Fruit fly (Drosophila melanogaster): ENCODE data around the gene CG11601.

Gene CG11601

dm6 chr2L:298285-298644, 15.2 kb upstream of the CG11601 start (continued):
- no peak for TF ChIP-seq CG14050 (GFP tag; IDR thresholded peaks at IDR 0.05)
- peak; percentile 18; the same call in 1 of the 2 replicates for TF ChIP-seq rib (GFP tag; IDR thresholded peaks at IDR 0.05)
- no peak for TF ChIP-seq Opbp (GFP tag; IDR thresholded peaks at IDR 0.05; ENCODE audit: partially characterized antibody)

dm6 chr2L:297480-298284, 14.6 kb upstream of the CG11601 start, which contains the start of gene Pi3K21B:
Gene Pi3K21B, plus strand, starts transcription at chr2L:297880.
- TF ChIP-seq lmd (GFP tag; IDR thresholded peaks at IDR 0.05) (peak; percentile 90), CG3407 (GFP tag; optimal IDR thresholded peaks at IDR 0.05) (peak; percentile 77), CG1233 (GFP tag; optimal IDR thresholded peaks at IDR 0.05) (peak; percentile 88), insv (GFP tag; optimal IDR thresholded peaks at IDR 0.05) (peak in 1 of 2 experiments; percentile 74), Side (GFP tag; optimal IDR thresholded peaks at IDR 0.05) (peak; percentile 88), jigr1 (GFP tag; IDR thresholded peaks at IDR 0.05) (peak; percentile 72; the same call in 2 of the 3 replicates), zfh1 (GFP tag; IDR thresholded peaks at IDR 0.05) (peak; percentile 90), Eip74EF (GFP tag; optimal IDR thresholded peaks at IDR 0.05) (peak in 1 of 2 experiments; percentile 65), Lpt (GFP tag; optimal IDR thresholded peaks at IDR 0.05) (no peak), dm (GFP tag; optimal IDR thresholded peaks at IDR 0.05) (peak; percentile 91), ase (GFP tag; IDR thresholded peaks at IDR 0.05) (peak; percentile 76), CG14710 (tag; optimal IDR thresholded peaks at IDR 0.05) (peak; percentile 95), hbn (GFP tag; IDR thresholded peaks at IDR 0.05; ENCODE audit: partially characterized antibody) (no peak), zf30C (GFP tag; optimal IDR thresholded peaks at IDR 0.05) (peak; percentile 10), CG8388 (GFP tag; optimal IDR thresholded peaks at IDR 0.05) (peak; percentile 80), CG12155 (GFP tag; optimal IDR thresholded peaks at IDR 0.05) (peak; percentile 92), Mes4 (GFP tag; optimal IDR thresholded peaks at IDR 0.05) (peak; percentile 80), B-H1 (GFP tag; IDR thresholded peaks at IDR 0.05) (peak; percentile 74), danr (GFP tag; IDR thresholded peaks at IDR 0.05) (0 out of 2 replicates have a peak, but pooled peaks have one; percentile 31), CG5180 (GFP tag; optimal IDR thresholded peaks at IDR 0.05) (peak; percentile 69), CG7271 (tag; optimal IDR thresholded peaks at IDR 0.05) (peak; percentile 21), fd102C (GFP tag; optimal IDR thresholded peaks at IDR 0.05) (no peak), CG4730 (GFP tag; IDR thresholded peaks at IDR 0.05) (peak; percentile 58), sc (optimal IDR thresholded peaks at IDR 0.05) (no peak), sc (GFP tag; optimal IDR thresholded peaks at IDR 0.05) (peak; percentile 85), exex (tag; optimal IDR thresholded peaks at IDR 0.05) (peak; percentile 46), BEAF-32 (GFP tag; optimal IDR thresholded peaks at IDR 0.05) (peak; percentile 49), CG11398 (GFP tag; optimal IDR thresholded peaks at IDR 0.05) (peak; percentile 76), gsb (GFP tag; IDR thresholded peaks at IDR 0.05) (0 out of 2 replicates have a peak, but pooled peaks have one; percentile 38), cato (GFP tag; optimal IDR thresholded peaks at IDR 0.05; ENCODE audit: borderline replicate concordance) (peak; percentile 84), Antp (GFP tag; optimal IDR thresholded peaks at IDR 0.05) (peak; percentile 97), CG10274 (GFP tag; optimal IDR thresholded peaks at IDR 0.05) (peak; percentile 50), CG12659 (GFP tag; optimal IDR thresholded peaks at IDR 0.05) (peak; percentile 96), ham (GFP tag; IDR thresholded peaks at IDR 0.05) (peak; percentile 83), Hey (tag; optimal IDR thresholded peaks at IDR 0.05) (peak; percentile 71), CG6175 (GFP tag; IDR thresholded peaks at IDR 0.05) (0 out of 3 replicates have a peak, but pooled peaks have one; percentile 67), Taf1 (GFP tag; IDR thresholded peaks at IDR 0.05) (peak; percentile 54; the same call in 1 of the 2 replicates), crc (GFP tag; optimal IDR thresholded peaks at IDR 0.05) (peak; percentile 77), CG17361 (GFP tag; IDR thresholded peaks at IDR 0.05) (peak; percentile 94), Hr39 (optimal IDR thresholded peaks at IDR 0.05) (no peak), Blimp-1 (GFP tag; optimal IDR thresholded peaks at IDR 0.05) (peak; percentile 87), CG4282 (GFP tag; optimal IDR thresholded peaks at IDR 0.05) (peak; percentile 92), Adf1 (GFP tag; IDR thresholded peaks at IDR 0.05) (peak; percentile 25; the same call in 1 of the 2 replicates), Spps (tag; optimal IDR thresholded peaks at IDR 0.05) (peak; percentile 58)

All from whole organism, embryonic.